Fruit fly (Drosophila melanogaster): Measurements from ENCODE around the gene CG1138.

dm6 chr3R:6644334-6644733 lies 46.5 kb upstream of the CG1138 start, which contains the start of gene Ass:
- TF ChIP-seq psq (optimal IDR thresholded peaks at IDR 0.05) = no peak
- no peak for TF ChIP-seq Sin3A (optimal IDR thresholded peaks at IDR 0.05)
- no peak for TF ChIP-seq Myc (optimal IDR thresholded peaks at IDR 0.05)
- TF ChIP-seq h (optimal IDR thresholded peaks at IDR 0.05) = no peak
